ENCODE assay signal across 1 fruit fly cellular context in the genomic region with DNA sequence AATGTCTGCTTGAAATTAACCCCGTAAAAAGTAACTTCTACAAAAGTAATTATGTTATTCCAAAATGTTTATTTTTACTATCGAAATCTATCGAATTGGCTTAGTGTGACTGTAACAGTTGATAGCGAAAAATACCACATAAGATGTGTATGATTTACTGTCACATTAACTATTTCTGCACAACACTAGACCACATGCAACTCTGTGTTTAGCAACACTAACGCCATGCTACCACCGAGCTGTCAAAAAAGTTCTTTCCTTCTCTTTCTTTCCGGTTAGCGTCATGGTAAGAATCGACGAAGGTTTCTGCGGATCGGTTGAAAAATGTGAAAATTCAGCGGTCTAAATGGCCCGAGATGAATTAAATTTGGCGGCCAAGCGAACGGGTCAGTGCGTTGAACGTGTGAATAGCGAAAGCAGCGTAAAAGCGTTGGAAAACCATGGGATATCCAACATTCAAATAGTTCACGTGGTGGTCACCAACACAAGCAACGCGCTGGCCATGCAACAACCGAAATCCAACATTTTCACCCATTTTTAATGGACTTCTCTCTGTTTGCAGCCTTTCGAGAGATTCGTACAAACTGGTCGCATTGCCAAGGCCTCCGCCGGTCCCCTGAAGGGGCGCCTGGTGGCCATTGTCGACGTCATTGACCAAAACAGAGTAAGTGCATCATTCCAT.
TF ChIP-seq lines count a peak whose summit lies in the region.

A gene (minus strand): TSS at position 128 of the 682 bp plus-strand sequence.
A gene (plus strand): TSS at position 255 of the 682 bp plus-strand sequence.

TF ChIP-seq in whole organism, embryonic, 481 proteins besides CTCF, POLR2A, EP300 and RAD21 (continued from another document and continues in another):
- TF ChIP-seq gfzf (GFP tag; optimal IDR thresholded peaks at IDR 0.05; lab: Kevin White, UChicago) = peak; percentile 98
- TF ChIP-seq CG17328 (GFP tag; IDR thresholded peaks at IDR 0.05; lab: Robert Waterston, UW) = peak; percentile 97
- TF ChIP-seq slbo (GFP tag; IDR thresholded peaks at IDR 0.05; lab: Robert Waterston, UW) = peak; percentile 93
- peak; percentile 98 for TF ChIP-seq Rfx (GFP tag; IDR thresholded peaks at IDR 0.05; lab: Robert Waterston, UW)
- peak; percentile 88 for TF ChIP-seq CG10274 (GFP tag; optimal IDR thresholded peaks at IDR 0.05; lab: Kevin White, UChicago)
- peak; percentile 62 for TF ChIP-seq unc-4 (GFP tag; IDR thresholded peaks at IDR 0.05; lab: Robert Waterston, UW; ENCODE audit: partially characterized antibody)
- peak; percentile 90 for TF ChIP-seq CG1529 (GFP tag; optimal IDR thresholded peaks at IDR 0.05; lab: Kevin White, UChicago)
- peak; percentile 82 for TF ChIP-seq jing (GFP tag; optimal IDR thresholded peaks at IDR 0.05; lab: Kevin White, UChicago)
- TF ChIP-seq fd3F (GFP tag; optimal IDR thresholded peaks at IDR 0.05; lab: Kevin White, UChicago) = peak; percentile 91
- TF ChIP-seq klu (GFP tag; IDR thresholded peaks at IDR 0.05; lab: Robert Waterston, UW) = peak; percentile 85
- TF ChIP-seq CG13424 (tag; optimal IDR thresholded peaks at IDR 0.05; lab: Kevin White, UChicago) = peak; percentile 83
- peak; percentile 95 for TF ChIP-seq fu2 (GFP tag; optimal IDR thresholded peaks at IDR 0.05; lab: Kevin White, UChicago)
- peak; percentile 92 for TF ChIP-seq ac (GFP tag; optimal IDR thresholded peaks at IDR 0.05; lab: Kevin White, UChicago)
- peak; percentile 89 for TF ChIP-seq al (GFP tag; IDR thresholded peaks at IDR 0.05; lab: Robert Waterston, UW)
- TF ChIP-seq Mad (GFP tag; optimal IDR thresholded peaks at IDR 0.05; lab: Kevin White, UChicago) = peak; percentile 96
- TF ChIP-seq Hmx (GFP tag; optimal IDR thresholded peaks at IDR 0.05; lab: Kevin White, UChicago) = no peak
- peak; percentile 72 for TF ChIP-seq Sry-β (GFP tag; optimal IDR thresholded peaks at IDR 0.05; lab: Kevin White, UChicago)
- peak; percentile 87 for TF ChIP-seq CG18476 (GFP tag; optimal IDR thresholded peaks at IDR 0.05; lab: Kevin White, UChicago)
- TF ChIP-seq D19A (tag; optimal IDR thresholded peaks at IDR 0.05; lab: Kevin White, UChicago) = peak; percentile 72
- TF ChIP-seq CG8478 (optimal IDR thresholded peaks at IDR 0.05; lab: Kevin White, UChicago) = no peak
- peak; percentile 97 for TF ChIP-seq Fer1 (GFP tag; optimal IDR thresholded peaks at IDR 0.05; lab: Kevin White, UChicago)
- TF ChIP-seq lmd (GFP tag; IDR thresholded peaks at IDR 0.05; lab: Robert Waterston, UW) = peak; percentile 87
- peak; percentile 91 for TF ChIP-seq dmrt11E (tag; optimal IDR thresholded peaks at IDR 0.05; lab: Kevin White, UChicago)
- TF ChIP-seq bbx (GFP tag; IDR thresholded peaks at IDR 0.05; lab: Robert Waterston, UW; ENCODE audit: partially characterized antibody) = peak; percentile 61
- peak; percentile 89 for TF ChIP-seq Hand (GFP tag; optimal IDR thresholded peaks at IDR 0.05; lab: Kevin White, UChicago)
- TF ChIP-seq nerfin-2 (GFP tag; IDR thresholded peaks at IDR 0.05; lab: Robert Waterston, UW; ENCODE audit: partially characterized antibody) = no peak
- TF ChIP-seq Dip2 (GFP tag; IDR thresholded peaks at IDR 0.05; lab: Robert Waterston, UW) = no peak
- peak; percentile 98 for TF ChIP-seq CG34376 (GFP tag; optimal IDR thresholded peaks at IDR 0.05; lab: Kevin White, UChicago)
- peak; percentile 93 for TF ChIP-seq unpg (GFP tag; optimal IDR thresholded peaks at IDR 0.05; lab: Kevin White, UChicago)
- peak; percentile 94 for TF ChIP-seq CG2120 (GFP tag; optimal IDR thresholded peaks at IDR 0.05; lab: Kevin White, UChicago)
- peak; percentile 12; the same call in 1 of the 3 replicates for TF ChIP-seq CG17361 (GFP tag; IDR thresholded peaks at IDR 0.05; lab: Robert Waterston, UW)
- TF ChIP-seq Deaf1 (tag; optimal IDR thresholded peaks at IDR 0.05; lab: Kevin White, UChicago) = no peak
- peak; percentile 88 for TF ChIP-seq CG2678 (tag; optimal IDR thresholded peaks at IDR 0.05; lab: Kevin White, UChicago)
- peak; percentile 93 for TF ChIP-seq CG15601 (tag; optimal IDR thresholded peaks at IDR 0.05; lab: Kevin White, UChicago)
- peak; percentile 93 for TF ChIP-seq nmo (GFP tag; optimal IDR thresholded peaks at IDR 0.05; lab: Kevin White, UChicago)
- peak; percentile 100 for TF ChIP-seq Ets97D (GFP tag; optimal IDR thresholded peaks at IDR 0.05; lab: Kevin White, UChicago)
- TF ChIP-seq CG2202 (tag; optimal IDR thresholded peaks at IDR 0.05; lab: Kevin White, UChicago) = peak; percentile 93
- peak; percentile 91 for TF ChIP-seq ewg (GFP tag; optimal IDR thresholded peaks at IDR 0.05; lab: Kevin White, UChicago)
- TF ChIP-seq CG2875 (GFP tag; optimal IDR thresholded peaks at IDR 0.05; lab: Kevin White, UChicago) = peak; percentile 93
- TF ChIP-seq corto (GFP tag; optimal IDR thresholded peaks at IDR 0.05; lab: Kevin White, UChicago) = peak; percentile 8
- no peak for TF ChIP-seq CG7963 (GFP tag; IDR thresholded peaks at IDR 0.05; lab: Robert Waterston, UW; ENCODE audit: partially characterized antibody)
- peak; percentile 89 for TF ChIP-seq Dek (tag; optimal IDR thresholded peaks at IDR 0.05; lab: Kevin White, UChicago)
- TF ChIP-seq Blimp-1 (GFP tag; optimal IDR thresholded peaks at IDR 0.05; lab: Kevin White, UChicago) = peak; percentile 79
- TF ChIP-seq sqz (GFP tag; optimal IDR thresholded peaks at IDR 0.05; lab: Kevin White, UChicago) = no peak
- peak; percentile 97 for TF ChIP-seq CG9876 (GFP tag; optimal IDR thresholded peaks at IDR 0.05; lab: Kevin White, UChicago)
- TF ChIP-seq CG10209 (GFP tag; optimal IDR thresholded peaks at IDR 0.05; lab: Kevin White, UChicago) = peak; percentile 96
- TF ChIP-seq Eip74EF (GFP tag; optimal IDR thresholded peaks at IDR 0.05; lab: Kevin White, UChicago) = peak in 1 of 2 experiments; percentile 30
- TF ChIP-seq amos (GFP tag; IDR thresholded peaks at IDR 0.05; lab: Robert Waterston, UW; ENCODE audit: partially characterized antibody) = peak; percentile 60
- TF ChIP-seq tll (GFP tag; optimal IDR thresholded peaks at IDR 0.05; lab: Kevin White, UChicago) = peak in 1 of 2 experiments; percentile 64
- peak; percentile 85 for TF ChIP-seq CG6272 (GFP tag; IDR thresholded peaks at IDR 0.05; lab: Robert Waterston, UW)
- peak; percentile 91 for TF ChIP-seq kni (GFP tag; optimal IDR thresholded peaks at IDR 0.05; lab: Kevin White, UChicago)
- peak; percentile 85 for TF ChIP-seq E2f1 (GFP tag; IDR thresholded peaks at IDR 0.05; lab: Robert Waterston, UW)
- TF ChIP-seq Nf-YA (GFP tag; IDR thresholded peaks at IDR 0.05; lab: Robert Waterston, UW) = peak; percentile 88
- peak; percentile 75 for TF ChIP-seq Taf1 (GFP tag; IDR thresholded peaks at IDR 0.05; lab: Robert Waterston, UW)
- peak; percentile 96 for TF ChIP-seq Vsx1 (GFP tag; optimal IDR thresholded peaks at IDR 0.05; lab: Kevin White, UChicago)
- no peak for TF ChIP-seq fru (optimal IDR thresholded peaks at IDR 0.05; lab: Kevin White, UChicago)
- peak; percentile 89 for TF ChIP-seq CG7556 (GFP tag; optimal IDR thresholded peaks at IDR 0.05; lab: Kevin White, UChicago)
- peak; percentile 97 for TF ChIP-seq CG10543 (GFP tag; optimal IDR thresholded peaks at IDR 0.05; lab: Kevin White, UChicago)
- TF ChIP-seq insv (GFP tag; optimal IDR thresholded peaks at IDR 0.05; lab: Kevin White, UChicago) = peak in 1 of 2 experiments; percentile 83
- TF ChIP-seq dysf (GFP tag; IDR thresholded peaks at IDR 0.05; lab: Robert Waterston, UW) = peak; percentile 92
- peak; percentile 97 for TF ChIP-seq CG3281 (GFP tag; optimal IDR thresholded peaks at IDR 0.05; lab: Kevin White, UChicago)
- peak; percentile 97 for TF ChIP-seq CG9727 (GFP tag; optimal IDR thresholded peaks at IDR 0.05; lab: Kevin White, UChicago)
- TF ChIP-seq fd96Cb (tag; optimal IDR thresholded peaks at IDR 0.05; lab: Kevin White, UChicago) = peak; percentile 79
- TF ChIP-seq CG12219 (GFP tag; optimal IDR thresholded peaks at IDR 0.05; lab: Kevin White, UChicago) = peak; percentile 92
- TF ChIP-seq CG16863 (GFP tag; optimal IDR thresholded peaks at IDR 0.05; lab: Kevin White, UChicago) = peak; percentile 92
- TF ChIP-seq Fer2 (tag; optimal IDR thresholded peaks at IDR 0.05; lab: Kevin White, UChicago) = peak; percentile 90
- peak; percentile 98 for TF ChIP-seq CG33213 (GFP tag; optimal IDR thresholded peaks at IDR 0.05; lab: Kevin White, UChicago)
- peak; percentile 96 for TF ChIP-seq CG9609 (GFP tag; optimal IDR thresholded peaks at IDR 0.05; lab: Kevin White, UChicago)
- TF ChIP-seq inv (GFP tag; IDR thresholded peaks at IDR 0.05; lab: Robert Waterston, UW; ENCODE audit: partially characterized antibody) = no peak
- TF ChIP-seq CG17568 (GFP tag; optimal IDR thresholded peaks at IDR 0.05; lab: Kevin White, UChicago) = no peak
- peak; percentile 82 for TF ChIP-seq CG3995 (GFP tag; optimal IDR thresholded peaks at IDR 0.05; lab: Kevin White, UChicago)
- TF ChIP-seq Usf (GFP tag; optimal IDR thresholded peaks at IDR 0.05; lab: Kevin White, UChicago) = peak; percentile 86
- TF ChIP-seq CG1233 (GFP tag; optimal IDR thresholded peaks at IDR 0.05; lab: Kevin White, UChicago) = peak; percentile 97
- TF ChIP-seq CG12942 (GFP tag; optimal IDR thresholded peaks at IDR 0.05; lab: Kevin White, UChicago) = peak; percentile 79
- TF ChIP-seq caup (GFP tag; optimal IDR thresholded peaks at IDR 0.05; lab: Kevin White, UChicago; ENCODE audit: severe bottlenecking) = peak; percentile 99
- TF ChIP-seq CG1792 (GFP tag; optimal IDR thresholded peaks at IDR 0.05; lab: Kevin White, UChicago) = peak; percentile 96
- TF ChIP-seq CG14667 (GFP tag; IDR thresholded peaks at IDR 0.05; lab: Robert Waterston, UW) = peak; percentile 81
- peak; percentile 92 for TF ChIP-seq Rx (GFP tag; IDR thresholded peaks at IDR 0.05; lab: Robert Waterston, UW)
- peak; percentile 94 for TF ChIP-seq CG18764 (GFP tag; optimal IDR thresholded peaks at IDR 0.05; lab: Kevin White, UChicago)
- TF ChIP-seq stc (GFP tag; IDR thresholded peaks at IDR 0.05; lab: Robert Waterston, UW) = peak; percentile 92
- TF ChIP-seq mirr (GFP tag; optimal IDR thresholded peaks at IDR 0.05; lab: Kevin White, UChicago) = peak; percentile 99
- TF ChIP-seq CG4617 (GFP tag; optimal IDR thresholded peaks at IDR 0.05; lab: Kevin White, UChicago; ENCODE audit: borderline replicate concordance) = peak; percentile 95
- peak; percentile 93 for TF ChIP-seq btn (GFP tag; optimal IDR thresholded peaks at IDR 0.05; lab: Kevin White, UChicago)
- peak; percentile 93 for TF ChIP-seq nom (GFP tag; optimal IDR thresholded peaks at IDR 0.05; lab: Kevin White, UChicago)
- TF ChIP-seq CG12744 (GFP tag; optimal IDR thresholded peaks at IDR 0.05; lab: Kevin White, UChicago) = peak; percentile 89
- peak; percentile 54 for TF ChIP-seq Ravus (GFP tag; IDR thresholded peaks at IDR 0.05; lab: Robert Waterston, UW)
- 0 out of 2 replicates have a peak, but pooled peaks have one; percentile 14 for TF ChIP-seq ato (GFP tag; IDR thresholded peaks at IDR 0.05; lab: Robert Waterston, UW; ENCODE audit: partially characterized antibody)
- peak; percentile 73; the same call in 1 of the 2 replicates for TF ChIP-seq CG32767 (GFP tag; IDR thresholded peaks at IDR 0.05; lab: Robert Waterston, UW)
- peak; percentile 85 for TF ChIP-seq Hr3 (GFP tag; optimal IDR thresholded peaks at IDR 0.05; lab: Kevin White, UChicago)
- TF ChIP-seq CG14441 (GFP tag; IDR thresholded peaks at IDR 0.05; lab: Robert Waterston, UW) = peak; percentile 87
- peak; percentile 100 for TF ChIP-seq NC2β (GFP tag; optimal IDR thresholded peaks at IDR 0.05; lab: Kevin White, UChicago)
- TF ChIP-seq MBD-R2 (GFP tag; IDR thresholded peaks at IDR 0.05; lab: Robert Waterston, UW) = peak; percentile 97
- TF ChIP-seq Aef1 (GFP tag; IDR thresholded peaks at IDR 0.05; lab: Robert Waterston, UW) = peak; percentile 86
- peak; percentile 61; the same call in 1 of the 3 replicates for TF ChIP-seq Opbp (GFP tag; IDR thresholded peaks at IDR 0.05; lab: Robert Waterston, UW; ENCODE audit: partially characterized antibody)
- TF ChIP-seq exex (tag; optimal IDR thresholded peaks at IDR 0.05; lab: Kevin White, UChicago) = peak; percentile 77
- peak; percentile 85 for TF ChIP-seq CG10959 (GFP tag; IDR thresholded peaks at IDR 0.05; lab: Robert Waterston, UW)
- peak; percentile 92 for TF ChIP-seq CG31365 (tag; optimal IDR thresholded peaks at IDR 0.05; lab: Kevin White, UChicago)
- TF ChIP-seq CG11696 (GFP tag; IDR thresholded peaks at IDR 0.05; lab: Robert Waterston, UW) = peak; percentile 79
- peak; percentile 95 for TF ChIP-seq Asciz (GFP tag; optimal IDR thresholded peaks at IDR 0.05; lab: Kevin White, UChicago)
- TF ChIP-seq Hmr (GFP tag; optimal IDR thresholded peaks at IDR 0.05; lab: Kevin White, UChicago) = peak; percentile 98
- TF ChIP-seq CG10267 (tag; optimal IDR thresholded peaks at IDR 0.05; lab: Kevin White, UChicago) = peak; percentile 100
- peak; percentile 40 for TF ChIP-seq CG15479 (GFP tag; optimal IDR thresholded peaks at IDR 0.05; lab: Kevin White, UChicago)
- peak; percentile 70 for TF ChIP-seq CG10565 (GFP tag; optimal IDR thresholded peaks at IDR 0.05; lab: Kevin White, UChicago)
- peak; percentile 95 for TF ChIP-seq odd (GFP tag; optimal IDR thresholded peaks at IDR 0.05; lab: Kevin White, UChicago)
- peak; percentile 98 for TF ChIP-seq CG6813 (GFP tag; optimal IDR thresholded peaks at IDR 0.05; lab: Kevin White, UChicago)
- peak; percentile 94 for TF ChIP-seq Antp (GFP tag; optimal IDR thresholded peaks at IDR 0.05; lab: Kevin White, UChicago)
- peak; percentile 84 for TF ChIP-seq ind (GFP tag; optimal IDR thresholded peaks at IDR 0.05; lab: Kevin White, UChicago)
- TF ChIP-seq CG6791 (GFP tag; IDR thresholded peaks at IDR 0.05; lab: Robert Waterston, UW; ENCODE audit: partially characterized antibody) = no peak
- peak; percentile 83 for TF ChIP-seq Neu2 (GFP tag; optimal IDR thresholded peaks at IDR 0.05; lab: Kevin White, UChicago; ENCODE audit: borderline replicate concordance)
- peak; percentile 99 for TF ChIP-seq CG6765 (GFP tag; optimal IDR thresholded peaks at IDR 0.05; lab: Kevin White, UChicago)
- TF ChIP-seq tna (GFP tag; IDR thresholded peaks at IDR 0.05; lab: Robert Waterston, UW; ENCODE audit: partially characterized antibody) = no peak
- TF ChIP-seq gt (GFP tag; IDR thresholded peaks at IDR 0.05; lab: Robert Waterston, UW) = peak; percentile 74
- TF ChIP-seq pita (GFP tag; optimal IDR thresholded peaks at IDR 0.05; lab: Kevin White, UChicago) = no peak
- no peak for TF ChIP-seq Trl (optimal IDR thresholded peaks at IDR 0.05; lab: Kevin White, UChicago)
- TF ChIP-seq Trl (GFP tag; optimal IDR thresholded peaks at IDR 0.05; lab: Kevin White, UChicago) = peak; percentile 98
- TF ChIP-seq CkIIα-i1 (GFP tag; IDR thresholded peaks at IDR 0.05; lab: Robert Waterston, UW) = 0 out of 2 replicates have a peak, but pooled peaks have one; percentile 29
- peak; percentile 95 for TF ChIP-seq disco-r (GFP tag; optimal IDR thresholded peaks at IDR 0.05; lab: Kevin White, UChicago)
- TF ChIP-seq C15 (GFP tag; IDR thresholded peaks at IDR 0.05; lab: Robert Waterston, UW) = peak; percentile 91
- TF ChIP-seq dm (GFP tag; optimal IDR thresholded peaks at IDR 0.05; lab: Kevin White, UChicago) = peak; percentile 100
